Worm (Caenorhabditis elegans) whole organism, L4 larva: ENCODE results near the gene lec-12.

Experiments
- F44E2.7 ChIP-seq: fragments of 200-800 bp; sonication (Bioruptor generic); IDR thresholded peaks from 2 replicates; pipeline ENCODE4 v2.1.2; 2022; ENCODE audit warnings: missing genetic modification characterization, missing compliant biosample characterization
- Y48G9A.11 ChIP-seq: fragments of 200-800 bp; sonication (Bioruptor generic); IDR thresholded peaks from 2 replicates; pipeline ENCODE4 v1.3.6; 2022; ENCODE audit warnings: missing genetic modification reagents, missing genetic modification characterization, missing compliant biosample characterization
- Y75B8A.6 ChIP-seq: fragments of 200-800 bp; sonication (Bioruptor generic); IDR thresholded peaks from 2 replicates; pipeline ENCODE4 v1.3.6; 2022; ENCODE audit warnings: missing genetic modification reagents, missing genetic modification characterization, missing compliant biosample characterization
- ZK546.5 ChIP-seq, 2 experiments: sonication (generic microtip); optimal IDR thresholded peaks; 2 replicates each; lab custom pipeline; 2017; ENCODE audit warnings: missing biosample characterization in 2 of 2, missing genetic modification characterization in 2 of 2
- aha-1 ChIP-seq: fragments of 150-350 bp; peaks from one replicate; lab custom pipeline; 2014; ENCODE audit warnings: missing biosample characterization, missing genetic modification characterization
- aly-2 ChIP-seq: sonication (generic microtip); optimal IDR thresholded peaks from 2 replicates; lab custom pipeline; 2018; ENCODE audit warnings: missing biosample characterization, missing genetic modification characterization
- ama-1 ChIP-seq: fragments of 150-350 bp; optimal IDR thresholded peaks from 2 replicates; lab custom pipeline; 2014; ENCODE audit warnings: inconsistent platforms, mixed read lengths
- arid-1 ChIP-seq: fragments of 200-800 bp; sonication (Bioruptor generic); conservative IDR thresholded peaks from 2 replicates; pipeline ENCODE4 v1.3.6; 2022; ENCODE audit warnings: missing genetic modification reagents, missing genetic modification characterization, missing compliant biosample characterization
- ceh-20 ChIP-seq: fragments of 200-800 bp; sonication (Bioruptor generic); IDR thresholded peaks from 2 replicates; pipeline ENCODE4 v1.3.6; 2022; ENCODE audit warnings: missing genetic modification reagents, missing genetic modification characterization, missing compliant biosample characterization
- ceh-28 ChIP-seq: fragments of 150-350 bp; optimal IDR thresholded peaks from 2 replicates; lab custom pipeline; 2014; ENCODE audit warnings: missing biosample characterization, missing genetic modification reagents, missing genetic modification characterization
- ceh-32 ChIP-seq: sonication (generic microtip); optimal IDR thresholded peaks from 2 replicates; lab custom pipeline; 2016; ENCODE audit warnings: mild to moderate bottlenecking, missing genetic modification characterization, missing compliant biosample characterization; ENCODE audit not compliant: poor library complexity
- ceh-82 ChIP-seq: sonication (generic microtip); optimal IDR thresholded peaks from 2 replicates; lab custom pipeline; 2017; ENCODE audit warnings: missing biosample characterization, missing genetic modification characterization
- daf-12 ChIP-seq: fragments of 150-350 bp; optimal IDR thresholded peaks from 2 replicates; lab custom pipeline; 2014; ENCODE audit warnings: missing biosample characterization, missing genetic modification reagents, missing genetic modification characterization
- daf-16 ChIP-seq, 3 experiments: sonication (generic microtip); optimal IDR thresholded peaks; 2 replicates each; lab custom pipeline; 2016 to 2017; ENCODE audit warnings: missing genetic modification characterization in 3 of 3, missing genetic modification reagents in 3 of 3, mild to moderate bottlenecking in 2 of 3, missing compliant biosample characterization in 2 of 3, missing biosample characterization in 1 of 3, moderate library complexity in 1 of 3
- dmd-9 ChIP-seq: fragments of 200-800 bp; sonication (Bioruptor generic); IDR thresholded peaks from 2 replicates; pipeline ENCODE4 v1.3.6; 2022; ENCODE audit warnings: missing genetic modification reagents, missing genetic modification characterization, missing compliant biosample characterization
- dpl-1 ChIP-seq: fragments of 150-350 bp; optimal IDR thresholded peaks from 2 replicates; lab custom pipeline; 2014; ENCODE audit warnings: missing biosample characterization, missing genetic modification reagents, missing genetic modification characterization
- jun-1 ChIP-seq: fragments of 150-350 bp; optimal IDR thresholded peaks from 2 replicates; lab custom pipeline; 2014; ENCODE audit warnings: missing biosample characterization, missing genetic modification reagents, missing genetic modification characterization
- lin-1 ChIP-seq: fragments of 200-800 bp; sonication (Bioruptor generic); IDR thresholded peaks from 2 replicates; pipeline ENCODE4 v1.3.6; 2022; ENCODE audit warnings: missing genetic modification reagents, missing genetic modification characterization, missing compliant biosample characterization
- madf-5 ChIP-seq, 2 experiments: fragments of 200-800 bp; sonication (Bioruptor generic); IDR thresholded peaks; 2 replicates each; pipeline ENCODE4 v1.3.6; 2022; ENCODE audit warnings: missing compliant biosample characterization in 2 of 2, missing genetic modification characterization in 2 of 2
- madf-9 ChIP-seq: fragments of 200-800 bp; sonication (Bioruptor generic); conservative IDR thresholded peaks from 2 replicates; pipeline ENCODE4 v1.3.6; 2022; ENCODE audit warnings: missing genetic modification reagents, missing genetic modification characterization, missing compliant biosample characterization
- mes-2 ChIP-seq: sonication (generic microtip); optimal IDR thresholded peaks from 2 replicates; lab custom pipeline; 2016; ENCODE audit warnings: missing genotype, mild to moderate bottlenecking, missing genetic modification characterization, missing compliant biosample characterization; ENCODE audit not compliant: poor library complexity, severe bottlenecking
- mxl-2 ChIP-seq: fragments of 200-800 bp; sonication (Bioruptor generic); conservative IDR thresholded peaks from 2 replicates; pipeline ENCODE4 v1.3.6; 2022; ENCODE audit warnings: missing genetic modification reagents, missing genetic modification characterization, missing compliant biosample characterization
- nhr-11 ChIP-seq: fragments of 150-350 bp; optimal IDR thresholded peaks from 2 replicates; lab custom pipeline; 2014; ENCODE audit warnings: missing biosample characterization, missing genetic modification characterization
- nhr-111 ChIP-seq: fragments of 200-800 bp; sonication (Bioruptor generic); optimal IDR thresholded peaks from 2 replicates; lab custom pipeline; 2018; ENCODE audit warnings: mild to moderate bottlenecking, missing genetic modification characterization, missing compliant biosample characterization
- nhr-25 ChIP-seq: sonication (generic microtip); optimal IDR thresholded peaks from 2 replicates; lab custom pipeline; 2017; ENCODE audit warnings: missing genetic modification characterization, mild to moderate bottlenecking, missing compliant biosample characterization, antibody characterized with exemption, moderate library complexity, borderline replicate concordance; ENCODE audit not compliant: insufficient read depth
- nhr-76 ChIP-seq: fragments of 150-350 bp; optimal IDR thresholded peaks from 2 replicates; lab custom pipeline; 2014; ENCODE audit warnings: missing biosample characterization, missing genetic modification characterization
- nhr-77 ChIP-seq: fragments of 150-350 bp; optimal IDR thresholded peaks from 2 replicates; lab custom pipeline; 2014; ENCODE audit warnings: missing biosample characterization, missing genetic modification characterization
- pqm-1 ChIP-seq: sonication (generic microtip); optimal IDR thresholded peaks from 2 replicates; lab custom pipeline; 2017; ENCODE audit warnings: missing biosample characterization, missing genetic modification characterization
- snpc-1.2 ChIP-seq: fragments of 200-800 bp; sonication (Bioruptor generic); IDR thresholded peaks from 2 replicates; pipeline ENCODE4 v1.3.6; 2022; ENCODE audit warnings: missing genetic modification reagents, missing genetic modification characterization, missing compliant biosample characterization
- spr-1 ChIP-seq: sonication (generic microtip); optimal IDR thresholded peaks from 2 replicates; lab custom pipeline; 2016; ENCODE audit warnings: mild to moderate bottlenecking, missing genetic modification characterization, missing compliant biosample characterization
- spr-3 ChIP-seq: fragments of 200-800 bp; sonication (Bioruptor generic); optimal IDR thresholded peaks from 2 replicates; lab custom pipeline; 2018; ENCODE audit warnings: mild to moderate bottlenecking, missing genetic modification characterization, missing compliant biosample characterization
- tag-97 ChIP-seq: fragments of 200-800 bp; sonication (Bioruptor generic); IDR thresholded peaks from 2 replicates; pipeline ENCODE4 v1.3.6; 2022; ENCODE audit warnings: missing genetic modification characterization, missing compliant biosample characterization
- tra-1 ChIP-seq: fragments of 200-800 bp; sonication (Bioruptor generic); IDR thresholded peaks from 2 replicates; pipeline ENCODE4 v1.3.6; 2022; ENCODE audit warnings: missing genetic modification reagents, missing genetic modification characterization, missing compliant biosample characterization
- unc-62 ChIP-seq, 3 experiments: fragments of 150-350 bp in 1 of 3; sonication (generic microtip); optimal IDR thresholded peaks in 2 of 3; peaks in 1 of 3; 1 replicate in 1 of 3; 2 replicates in 2 of 3; lab custom pipeline; 2014 to 2017; ENCODE audit warnings: missing biosample characterization in 3 of 3, missing genetic modification characterization in 3 of 3, missing genetic modification reagents in 3 of 3, missing genotype in 1 of 3
- zfp-2 ChIP-seq: sonication (generic microtip); optimal IDR thresholded peaks from 2 replicates; lab custom pipeline; 2016; ENCODE audit warnings: mild to moderate bottlenecking, missing genetic modification characterization, missing compliant biosample characterization
- zfp-3 ChIP-seq: fragments of 200-800 bp; sonication (Bioruptor generic); conservative IDR thresholded peaks from 2 replicates; pipeline ENCODE4 v1.3.6; 2022; ENCODE audit warnings: missing genetic modification reagents, missing genetic modification characterization, missing compliant biosample characterization

Gene lec-12

DNA sequence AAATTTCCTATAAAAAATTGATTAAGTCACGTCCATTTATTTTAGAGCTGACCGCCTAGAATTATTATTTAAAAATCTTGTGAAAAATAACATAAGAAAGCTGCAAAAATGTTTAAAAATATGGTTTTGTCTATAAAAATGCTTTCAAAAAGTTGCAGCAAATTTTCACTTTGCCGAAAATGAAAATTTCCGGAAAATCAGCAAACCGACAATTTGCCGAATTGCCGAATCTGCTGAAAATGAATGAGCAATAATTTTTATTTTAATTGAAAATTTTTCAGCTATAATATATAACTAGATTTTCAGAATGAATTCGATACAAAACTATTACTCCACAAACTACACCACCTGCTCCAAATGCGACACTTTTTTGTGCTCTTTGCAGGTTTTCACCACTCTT lies 12.7 kb downstream of the lec-12 start, which contains the start of gene srh-78:
Gene srh-78, plus strand, starts transcription at position 301 of the 400 bp plus-strand sequence.
- no peak for TF ChIP-seq lin-1 (GFP tag; lab: Robert Waterston, UW)
- no peak for TF ChIP-seq dmd-9 (GFP tag; lab: Robert Waterston, UW)
- no peak for TF ChIP-seq dpl-1 (GFP tag; lab: Kevin White, UChicago)
- no peak for TF ChIP-seq arid-1 (GFP tag; lab: Robert Waterston, UW)
- TF ChIP-seq zfp-3 (GFP tag; lab: Robert Waterston, UW), result no peak
- TF ChIP-seq nhr-11 (tag; lab: Kevin White, UChicago), result no peak
- no peak for TF ChIP-seq ceh-28
- no peak for TF ChIP-seq nhr-25 (tag; lab: Kevin White, UChicago)
- no peak for TF ChIP-seq pqm-1 (tag; lab: Kevin White, UChicago)
- TF ChIP-seq nhr-77, result no peak
- no peak for TF ChIP-seq ZK546.5 (tag; optimal IDR thresholded peaks at IDR 0.05; lab: Kevin White, UChicago)
- no peak for TF ChIP-seq ceh-32 (tag; lab: Kevin White, UChicago)

DNA sequence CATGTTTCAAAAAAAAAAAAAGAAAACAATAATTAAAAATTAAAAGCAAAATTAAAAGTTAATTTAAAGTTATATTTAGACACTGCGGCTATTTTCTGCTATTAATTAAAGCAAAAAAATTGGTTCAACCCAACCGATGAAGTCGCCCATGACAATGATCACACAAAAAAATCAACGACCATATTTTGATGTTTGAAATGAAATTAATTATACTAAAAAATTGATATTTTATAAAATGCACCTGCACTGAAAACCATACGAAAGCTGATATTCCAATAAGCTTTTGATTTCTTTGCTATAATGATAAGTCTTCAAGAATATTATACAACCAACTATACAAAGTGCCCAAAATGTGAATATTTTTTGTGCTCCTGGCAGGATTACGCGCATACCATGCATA lies 15.4 kb downstream of the lec-12 start, which contains the start of gene srh-80:
Gene srh-80, plus strand, starts transcription at position 301 of the 400 bp plus-strand sequence.
- TF ChIP-seq unc-62 (GFP tag; optimal IDR thresholded peaks at IDR 0.05 in 1 of 2; lab: Kevin White, UChicago) (peak in 1 of 2 experiments; percentile 9), unc-62 (tag; optimal IDR thresholded peaks at IDR 0.05; lab: Kevin White, UChicago) (no peak), mes-2 (tag; lab: Kevin White, UChicago) (no peak), Y75B8A.6 (GFP tag; lab: Robert Waterston, UW) (no peak), madf-5 (GFP tag; IDR thresholded peaks at IDR 0.05; lab: Robert Waterston, UW) (no peak), madf-9 (GFP tag; lab: Robert Waterston, UW) (no peak), snpc-1.2 (no peak)

DNA sequence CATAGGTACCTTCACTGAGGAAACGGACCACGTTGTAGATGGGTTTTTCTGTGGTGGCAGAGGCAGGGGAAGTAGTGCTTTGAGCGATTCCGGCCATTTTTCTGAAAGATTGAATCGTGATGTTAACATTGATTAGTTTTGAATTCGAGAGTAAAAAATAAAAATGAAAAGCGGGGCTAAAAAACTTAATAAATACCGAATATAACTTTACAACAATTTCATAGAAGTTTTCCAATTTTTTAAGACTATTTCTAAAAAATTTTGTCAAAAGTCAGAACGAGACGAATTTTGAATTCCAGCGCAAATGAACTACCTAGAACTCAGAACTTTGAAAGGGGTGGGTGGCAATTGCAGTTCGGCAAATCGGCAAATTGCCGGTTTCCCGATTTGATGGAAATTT lies 30.4 kb downstream of the lec-12 start, which contains the start of gene kin-33:
Gene kin-33, minus strand, starts transcription at position 101 of the 400 bp plus-strand sequence.
- no peak for TF ChIP-seq spr-3 (GFP tag; lab: Kevin White, UChicago)
- no peak for TF ChIP-seq ceh-20 (GFP tag; lab: Robert Waterston, UW)

DNA sequence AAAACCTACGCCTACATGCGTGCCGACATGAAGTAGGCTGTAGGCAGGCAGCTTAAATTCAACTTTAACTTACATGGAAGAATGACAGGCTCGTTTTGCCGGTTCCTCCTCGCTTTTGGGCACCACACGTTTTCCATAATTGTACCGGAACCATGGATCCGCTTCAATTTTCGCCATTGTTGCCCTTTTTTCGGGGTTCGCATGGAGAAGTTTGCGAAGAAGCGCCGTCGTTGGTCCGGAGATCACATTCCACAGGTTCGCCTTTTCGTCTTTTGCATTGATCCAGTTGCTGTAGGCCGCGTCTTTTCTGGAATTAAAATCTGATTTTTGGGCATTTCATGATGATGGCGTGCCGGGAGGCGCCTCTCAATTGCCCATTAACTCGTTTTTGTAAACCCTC lies 32.8 kb downstream of the lec-12 start:
- TF ChIP-seq F44E2.7 (GFP tag; lab: Robert Waterston, UW) (no peak), snpc-1.2 (no peak), zfp-2 (tag; lab: Kevin White, UChicago) (no peak), tra-1 (GFP tag; lab: Robert Waterston, UW) (no peak), dpl-1 (GFP tag; lab: Kevin White, UChicago) (no peak), aha-1 (tag; lab: Kevin White, UChicago) (peak; percentile 90), zfp-3 (GFP tag; lab: Robert Waterston, UW) (no peak)
- TF ChIP-seq, all 104 proteins: peak for 1

DNA sequence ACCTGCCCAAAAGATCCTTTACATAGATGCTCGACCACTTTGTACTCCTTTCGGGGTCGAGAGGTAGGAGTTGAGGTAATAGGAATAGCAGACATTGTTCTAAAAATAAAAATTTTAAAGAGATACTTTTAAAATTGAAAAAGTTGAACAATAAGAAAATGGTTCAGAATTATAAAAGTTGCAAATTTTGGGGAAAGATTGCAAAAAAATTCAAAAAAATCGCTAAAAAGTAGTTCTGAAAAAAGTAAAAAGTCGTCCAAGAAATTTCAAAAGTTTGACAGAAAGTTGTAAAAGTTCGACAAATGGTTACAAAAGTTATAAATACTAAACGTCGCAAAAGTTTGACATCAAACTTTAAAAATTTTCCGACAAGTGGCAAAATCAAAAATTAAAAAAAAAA lies 33.9 kb downstream of the lec-12 start, which contains the start of gene R02C2.1:
Gene R02C2.1, minus strand, starts transcription at position 101 of the 400 bp plus-strand sequence.
- TF ChIP-seq ceh-82 (tag; lab: Kevin White, UChicago) (no peak), nhr-76 (tag; lab: Kevin White, UChicago) (no peak)

DNA sequence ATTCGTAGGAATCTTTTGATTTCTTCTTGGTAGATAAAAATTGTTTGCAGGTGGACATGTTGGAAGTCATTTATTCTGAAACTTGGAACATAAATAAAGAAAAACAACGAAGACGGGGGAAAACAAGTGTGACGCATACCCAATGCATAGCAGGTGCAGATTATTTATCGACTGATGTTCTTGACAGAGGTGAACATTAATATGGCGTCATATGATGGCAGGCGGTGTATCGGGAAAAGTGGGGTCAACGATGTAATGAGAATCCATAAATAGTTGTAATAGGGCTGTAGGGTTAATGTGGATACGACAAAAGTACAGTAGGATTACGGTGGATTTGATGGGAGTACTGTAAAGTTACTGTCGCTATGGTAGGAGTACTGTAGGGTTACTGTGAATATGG lies 36.1 kb downstream of the lec-12 start, which contains the start of gene txt-2:
Gene txt-2, minus strand, starts transcription at position 214 of the 400 bp plus-strand sequence.
- TF ChIP-seq daf-12 (tag; lab: Kevin White, UChicago), result no peak
- no peak for TF ChIP-seq dpl-1 (GFP tag; lab: Kevin White, UChicago)
- TF ChIP-seq nhr-111, result no peak
- no peak for TF ChIP-seq nhr-77
- TF ChIP-seq madf-9 (GFP tag; lab: Robert Waterston, UW), result no peak
- TF ChIP-seq aly-2 (tag; lab: Kevin White, UChicago), result no peak
- TF ChIP-seq mxl-2, result no peak
- TF ChIP-seq daf-16 (GFP tag; optimal IDR thresholded peaks at IDR 0.05; lab: Kevin White, UChicago), result no peak
- no peak for TF ChIP-seq daf-16 (tag; optimal IDR thresholded peaks at IDR 0.05; lab: Kevin White, UChicago)
- no peak for TF ChIP-seq Y48G9A.11 (GFP tag; lab: Robert Waterston, UW)
- TF ChIP-seq ceh-28, result no peak
- no peak for TF ChIP-seq ama-1
- TF ChIP-seq tag-97 (GFP tag; lab: Robert Waterston, UW), result no peak
- TF ChIP-seq spr-1 (tag; lab: Kevin White, UChicago), result no peak
- no peak for TF ChIP-seq jun-1 (tag; lab: Kevin White, UChicago)
- TF ChIP-seq, all 104 proteins: peak for 0
